Fruit fly (Drosophila melanogaster): Measurements from ENCODE around the gene CG13933.

- no peak for TF ChIP-seq psq (optimal IDR thresholded peaks at IDR 0.05)
- no peak for TF ChIP-seq Dll (optimal IDR thresholded peaks at IDR 0.05)
These were observed 45.4 kb downstream of the CG13933 start for dm6 chr3L:1729380-1730159.

Measured in whole organism.